Worm (Caenorhabditis elegans): ENCODE measurements around the gene F25E2.3.

DNA sequence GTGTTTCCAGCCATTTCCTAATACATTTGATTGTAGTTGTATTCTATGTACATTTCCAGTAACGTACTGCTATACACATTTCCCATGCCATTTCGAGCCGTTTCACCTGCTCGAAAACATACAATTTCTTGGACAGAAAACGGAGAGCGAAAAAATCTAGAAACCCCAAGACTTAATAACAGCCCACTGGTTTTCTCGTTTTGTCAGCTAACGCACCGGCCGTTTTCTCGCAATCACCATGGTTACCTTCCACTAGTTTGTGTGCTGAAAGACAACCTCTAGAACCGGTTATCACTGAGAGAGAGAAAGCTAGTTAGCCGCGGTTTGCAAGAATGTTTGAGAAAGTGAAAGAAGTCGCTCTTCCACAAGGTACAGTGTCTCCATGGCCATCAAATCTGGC lies 17.2 kb upstream of the F25E2.3 start:
- TF ChIP-seq unc-62 (GFP tag; optimal IDR thresholded peaks at IDR 0.05 in 1 of 2), result no peak
- TF ChIP-seq unc-62 (tag; optimal IDR thresholded peaks at IDR 0.05), result no peak
- TF ChIP-seq lin-13 (GFP tag; optimal IDR thresholded peaks at IDR 0.05), result no peak
- TF ChIP-seq Y5F2A.4 (GFP tag; optimal IDR thresholded peaks at IDR 0.05), result no peak
- TF ChIP-seq nhr-77 (tag; optimal IDR thresholded peaks at IDR 0.05), result no peak
- no peak for TF ChIP-seq madf-9 (GFP tag; conservative IDR thresholded peaks at IDR 0.05)
